Worm (Caenorhabditis elegans): ENCODE results near the gene K09C8.2.

ce11 chrX:10910716-10911115, 48.5 kb upstream of the K09C8.2 start, which contains the start of gene F47B10.8:
- TF ChIP-seq ztf-29 (GFP tag; IDR thresholded peaks at IDR 0.05) (no peak), klf-2 (GFP tag; conservative IDR thresholded peaks at IDR 0.05) (no peak), cog-1 (tag; optimal IDR thresholded peaks at IDR 0.05) (no peak), T22C8.4 (GFP tag; IDR thresholded peaks at IDR 0.05) (no peak), ztf-23 (GFP tag; IDR thresholded peaks at IDR 0.05) (no peak), flt-1 (GFP tag; IDR thresholded peaks at IDR 0.05) (no peak), tab-1 (GFP tag; IDR thresholded peaks at IDR 0.05) (no peak), med-1 (GFP tag; optimal IDR thresholded peaks at IDR 0.05; ENCODE audit: insufficient read depth) (no peak)

Measured in whole organism, midembryonic.